Worm (Caenorhabditis elegans) whole organism, L1 larva: ENCODE data around the gene C24B9.3.

ENCODE experiments used
- C16A3.4 ChIP-seq: fragments of 150-350 bp; optimal IDR thresholded peaks from 2 replicates; lab custom pipeline; 2014; ENCODE audit warnings: missing biosample characterization, missing genetic modification characterization
- aha-1 ChIP-seq: fragments of 150-350 bp; optimal IDR thresholded peaks from 2 replicates; lab custom pipeline; 2014; ENCODE audit warnings: missing biosample characterization, missing genetic modification characterization
- alr-1 ChIP-seq: fragments of 200-800 bp; sonication (Bioruptor generic); optimal IDR thresholded peaks from 2 replicates; lab custom pipeline; 2018; ENCODE audit warnings: borderline replicate concordance, mild to moderate bottlenecking, missing genetic modification characterization, missing compliant biosample characterization
- ama-1 ChIP-seq: fragments of 150-350 bp; optimal IDR thresholded peaks from 2 replicates; lab custom pipeline; 2014
- ceh-63 ChIP-seq: fragments of 200-800 bp; sonication (Bioruptor generic); optimal IDR thresholded peaks from 2 replicates; lab custom pipeline; 2018; ENCODE audit warnings: mild to moderate bottlenecking, missing genetic modification characterization, missing compliant biosample characterization
- ceh-82 ChIP-seq, 3 experiments: fragments of 150-350 bp in 1 of 3; sonication (generic microtip) in 2 of 3; optimal IDR thresholded peaks; 2 replicates each; lab custom pipeline; 2014 to 2017; ENCODE audit warnings: missing biosample characterization in 3 of 3, missing genetic modification characterization in 3 of 3
- ces-1 ChIP-seq: fragments of 150-350 bp; optimal IDR thresholded peaks from 2 replicates; lab custom pipeline; 2014; ENCODE audit warnings: missing biosample characterization, missing genetic modification reagents, missing genetic modification characterization
- dpl-1 ChIP-seq, 3 experiments: fragments of 150-350 bp in 2 of 3; sonication (generic microtip) in 1 of 3; optimal IDR thresholded peaks; 2 replicates each; lab custom pipeline; 2014 to 2017; ENCODE audit warnings: missing biosample characterization in 3 of 3, missing genetic modification characterization in 3 of 3, missing genetic modification reagents in 3 of 3
- efl-1 ChIP-seq, 4 experiments: fragments of 150-350 bp; optimal IDR thresholded peaks in 3 of 4; peaks in 1 of 4; 1 replicate in 1 of 4; 2 replicates in 3 of 4; lab custom pipeline; 2014; ENCODE audit warnings: missing biosample characterization in 2 of 4, missing genetic modification characterization in 2 of 4, missing genetic modification reagents in 2 of 4
- efl-3 ChIP-seq: fragments of 200-800 bp; sonication (Bioruptor generic); optimal IDR thresholded peaks from 2 replicates; lab custom pipeline; 2018; ENCODE audit warnings: mild to moderate bottlenecking, missing genetic modification characterization, missing compliant biosample characterization
- elt-2 ChIP-seq: sonication (generic microtip); optimal IDR thresholded peaks from 2 replicates; lab custom pipeline; 2016; ENCODE audit warnings: missing genetic modification characterization, mild to moderate bottlenecking, inconsistent platforms, missing compliant biosample characterization, missing genetic modification reagents
- elt-3 ChIP-seq, 6 experiments: fragments of 150-350 bp in 1 of 6; sonication (generic microtip); optimal IDR thresholded peaks; 2 replicates each; lab custom pipeline; 2017 to 2018; ENCODE audit warnings: missing biosample characterization in 6 of 6, missing genetic modification characterization in 6 of 6, inconsistent platforms in 1 of 6
- fkh-8 ChIP-seq: sonication (generic microtip); optimal IDR thresholded peaks from 2 replicates; lab custom pipeline; 2016; ENCODE audit warnings: mild to moderate bottlenecking, missing genetic modification characterization, missing compliant biosample characterization
- fos-1 ChIP-seq: fragments of 150-350 bp; optimal IDR thresholded peaks from 2 replicates; lab custom pipeline; 2014; ENCODE audit warnings: missing biosample characterization, missing genetic modification characterization
- hlh-17 ChIP-seq: fragments of 200-800 bp; sonication (Bioruptor generic); optimal IDR thresholded peaks from 2 replicates; lab custom pipeline; 2018; ENCODE audit warnings: missing genetic modification characterization, mild to moderate bottlenecking, missing compliant biosample characterization, moderate library complexity, borderline replicate concordance
- isw-1 ChIP-seq: fragments of 200-800 bp; sonication (Bioruptor generic); IDR thresholded peaks from 2 replicates; pipeline ENCODE4 v1.3.6; 2022; ENCODE audit warnings: missing genetic modification characterization, missing compliant biosample characterization
- lin-13 ChIP-seq: fragments of 150-350 bp; optimal IDR thresholded peaks from 2 replicates; lab custom pipeline; 2014; ENCODE audit warnings: missing biosample characterization, missing genetic modification reagents, missing genetic modification characterization
- lin-14 ChIP-seq: fragments of 200-800 bp; sonication (Bioruptor generic); optimal IDR thresholded peaks from 2 replicates; lab custom pipeline; 2018; ENCODE audit warnings: mild to moderate bottlenecking, missing genetic modification characterization, moderate library complexity, missing compliant biosample characterization
- lir-3 ChIP-seq: sonication (generic microtip); optimal IDR thresholded peaks from 2 replicates; lab custom pipeline; 2016; ENCODE audit warnings: mild to moderate bottlenecking, missing genetic modification characterization, moderate library complexity, missing compliant biosample characterization; ENCODE audit not compliant: poor library complexity
- lsy-2 ChIP-seq, 2 experiments: fragments of 150-350 bp; optimal IDR thresholded peaks; 2 replicates each; lab custom pipeline; 2014; ENCODE audit warnings: missing biosample characterization in 2 of 2, missing genetic modification characterization in 2 of 2
- mef-2 ChIP-seq: fragments of 150-350 bp; optimal IDR thresholded peaks from 2 replicates; lab custom pipeline; 2014; ENCODE audit warnings: missing biosample characterization, missing genetic modification characterization
- mep-1 ChIP-seq: fragments of 150-350 bp; optimal IDR thresholded peaks from 2 replicates; lab custom pipeline; 2014; ENCODE audit warnings: missing biosample characterization, missing genetic modification characterization
- nhr-12 ChIP-seq: sonication (generic microtip); optimal IDR thresholded peaks from 2 replicates; lab custom pipeline; 2017; ENCODE audit warnings: missing biosample characterization, missing genetic modification characterization
- nhr-19 ChIP-seq: fragments of 200-800 bp; sonication (Bioruptor generic); conservative IDR thresholded peaks from 2 replicates; pipeline ENCODE4 v1.3.6; 2022; ENCODE audit warnings: missing genetic modification characterization, missing compliant biosample characterization
- nhr-76 ChIP-seq: sonication (generic microtip); optimal IDR thresholded peaks from 2 replicates; lab custom pipeline; 2017; ENCODE audit warnings: missing biosample characterization, missing genetic modification characterization
- nhr-84 ChIP-seq: sonication (generic microtip); optimal IDR thresholded peaks from 2 replicates; lab custom pipeline; 2017; ENCODE audit warnings: missing biosample characterization, missing genetic modification characterization
- nhr-85 ChIP-seq: sonication (generic microtip); peaks from one replicate; lab custom pipeline; 2016; ENCODE audit warnings: missing genetic modification characterization, inconsistent platforms, missing compliant biosample characterization
- nhr-90 ChIP-seq: sonication (generic microtip); optimal IDR thresholded peaks from 2 replicates; lab custom pipeline; 2016; ENCODE audit warnings: mild to moderate bottlenecking, missing genetic modification characterization, missing compliant biosample characterization; ENCODE audit not compliant: poor library complexity
- pag-3 ChIP-seq: sonication (generic microtip); optimal IDR thresholded peaks from 2 replicates; lab custom pipeline; 2017; ENCODE audit warnings: missing genetic modification characterization, mild to moderate bottlenecking, missing compliant biosample characterization, antibody characterized with exemption, borderline replicate concordance; ENCODE audit not compliant: insufficient read depth
- pax-3 ChIP-seq: fragments of 200-800 bp; sonication (Bioruptor generic); optimal IDR thresholded peaks from 2 replicates; lab custom pipeline; 2018; ENCODE audit warnings: mild to moderate bottlenecking, missing genetic modification characterization, moderate library complexity, missing compliant biosample characterization
- rnt-1 ChIP-seq: sonication (generic microtip); optimal IDR thresholded peaks from 2 replicates; lab custom pipeline; 2016; ENCODE audit warnings: mild to moderate bottlenecking, missing genetic modification characterization, moderate library complexity, missing compliant biosample characterization
- snu-23 ChIP-seq: sonication (generic microtip); optimal IDR thresholded peaks from 2 replicates; lab custom pipeline; 2016; ENCODE audit warnings: missing genetic modification characterization, missing compliant biosample characterization
- sox-4 ChIP-seq: sonication (generic microtip); optimal IDR thresholded peaks from 2 replicates; lab custom pipeline; 2016; ENCODE audit warnings: missing genetic modification characterization, missing compliant biosample characterization
- sup-37 ChIP-seq: fragments of 200-800 bp; sonication (Bioruptor generic); optimal IDR thresholded peaks from 2 replicates; lab custom pipeline; 2018; ENCODE audit warnings: mild to moderate bottlenecking, missing genetic modification characterization, missing compliant biosample characterization
- swsn-7 ChIP-seq: sonication (generic microtip); optimal IDR thresholded peaks from 2 replicates; lab custom pipeline; 2016; ENCODE audit warnings: missing genetic modification characterization, missing compliant biosample characterization
- tbx-2 ChIP-seq: sonication (generic microtip); optimal IDR thresholded peaks from 2 replicates; lab custom pipeline; 2016; ENCODE audit warnings: missing genetic modification characterization, missing compliant biosample characterization
- unc-130 ChIP-seq: fragments of 150-350 bp; optimal IDR thresholded peaks from 2 replicates; lab custom pipeline; 2017; ENCODE audit warnings: missing biosample characterization, missing genetic modification characterization, inconsistent platforms
- unc-98 ChIP-seq: fragments of 200-800 bp; sonication (Bioruptor generic); IDR thresholded peaks from 2 replicates; pipeline ENCODE4 v1.3.6; 2022; ENCODE audit warnings: missing genetic modification characterization, missing compliant biosample characterization
- vab-15 ChIP-seq: sonication (generic microtip); optimal IDR thresholded peaks from 2 replicates; lab custom pipeline; 2017; ENCODE audit warnings: missing genotype, mild to moderate bottlenecking, missing genetic modification characterization, missing compliant biosample characterization
- zag-1 ChIP-seq: fragments of 150-350 bp; optimal IDR thresholded peaks from 2 replicates; lab custom pipeline; 2014; ENCODE audit warnings: missing biosample characterization, missing genetic modification characterization
- zip-4 ChIP-seq: fragments of 200-800 bp; sonication (Bioruptor generic); optimal IDR thresholded peaks from 2 replicates; lab custom pipeline; 2018; ENCODE audit warnings: mild to moderate bottlenecking, missing genetic modification characterization, moderate library complexity, missing compliant biosample characterization
- ztf-4 ChIP-seq: fragments of 150-350 bp; optimal IDR thresholded peaks from 2 replicates; lab custom pipeline; 2014; ENCODE audit warnings: missing biosample characterization, missing genetic modification characterization

The C24B9.3 gene

ce11 chrV:2730784-2731480 lies 19.5 kb upstream of the C24B9.3 start, which contains the start of gene dod-3:
TSS of gene dod-3 (minus strand) at chrV:2731098.
- TF ChIP-seq ceh-82 (tag; optimal IDR thresholded peaks at IDR 0.05; lab: Kevin White, UChicago): no peak
- peak; percentile 98 for TF ChIP-seq elt-2
- peak; percentile 8 for TF ChIP-seq ama-1 (lab: Kevin White, UChicago)
- TF ChIP-seq nhr-90 (tag; lab: Kevin White, UChicago): peak; percentile 43

DNA sequence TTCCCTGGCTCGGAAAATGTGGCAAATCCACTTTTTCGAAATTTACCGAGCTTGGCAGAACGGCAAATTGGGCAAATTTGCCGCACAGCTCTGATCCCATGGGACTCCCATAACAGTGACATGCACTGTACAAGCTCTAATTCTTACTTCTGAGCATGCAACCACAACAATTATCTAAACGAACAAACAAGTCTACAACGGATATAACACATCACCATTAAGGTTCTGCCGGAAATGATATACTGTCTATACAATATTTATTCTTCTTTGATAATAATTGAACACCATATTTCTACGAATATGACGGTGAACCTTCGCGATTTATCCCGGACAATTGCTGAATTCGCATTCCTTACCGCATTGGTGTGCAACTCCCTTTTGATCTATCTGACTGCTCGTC lies 16.8 kb upstream of the C24B9.3 start, which contains the start of gene str-33:
str-33 (plus strand) TSS at position 301 of the 400 bp plus-strand sequence.
- TF ChIP-seq lin-14 (GFP tag; lab: Kevin White, UChicago) (no peak), pax-3 (no peak), efl-1 (optimal IDR thresholded peaks at IDR 0.05; lab: Kevin White, UChicago) (no peak), efl-1 (GFP tag; optimal IDR thresholded peaks at IDR 0.05 in 1 of 2; lab: Kevin White, UChicago) (no peak), mep-1 (tag; lab: Kevin White, UChicago) (no peak), lin-13 (GFP tag; lab: Kevin White, UChicago) (no peak), swsn-7 (tag; lab: Kevin White, UChicago) (no peak), nhr-76 (no peak), efl-3 (GFP tag; lab: Kevin White, UChicago) (no peak), ces-1 (GFP tag; lab: Kevin White, UChicago) (no peak), nhr-12 (tag; lab: Kevin White, UChicago) (no peak), ceh-63 (GFP tag; lab: Kevin White, UChicago) (no peak), zag-1 (no peak), nhr-84 (tag; lab: Kevin White, UChicago) (no peak)
- TF ChIP-seq, all 84 proteins: peak for 0

DNA sequence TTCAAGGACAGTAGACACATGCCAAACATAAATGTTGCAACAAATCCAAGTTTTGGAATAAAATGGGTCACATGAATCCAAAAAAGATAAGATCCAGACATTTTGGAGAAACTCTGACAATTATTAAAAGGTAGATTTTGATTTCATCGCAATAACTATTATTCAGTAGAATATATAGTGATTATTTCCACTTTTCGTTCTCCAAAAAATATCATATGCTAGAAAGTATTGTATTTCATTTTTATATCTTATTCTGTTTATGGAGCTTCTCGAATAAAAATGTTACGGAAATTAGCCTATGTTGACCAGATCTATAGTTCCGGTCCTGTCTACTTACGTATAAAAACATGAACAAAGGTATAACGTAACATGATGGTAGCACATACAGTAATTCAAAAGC lies 15.7 kb upstream of the C24B9.3 start, which contains the start of gene str-13:
str-13 (minus strand) TSS at position 101 of the 400 bp plus-strand sequence.
- TF ChIP-seq rnt-1 (no peak), nhr-85 (tag; lab: Kevin White, UChicago) (peak; percentile 39), sup-37 (GFP tag; lab: Kevin White, UChicago) (no peak), tbx-2 (tag; lab: Kevin White, UChicago) (no peak), unc-130 (tag; lab: Kevin White, UChicago) (no peak), isw-1 (no peak), hlh-17 (GFP tag; lab: Kevin White, UChicago) (no peak), mef-2 (tag; lab: Kevin White, UChicago) (no peak), sox-4 (tag; lab: Kevin White, UChicago) (no peak)

DNA sequence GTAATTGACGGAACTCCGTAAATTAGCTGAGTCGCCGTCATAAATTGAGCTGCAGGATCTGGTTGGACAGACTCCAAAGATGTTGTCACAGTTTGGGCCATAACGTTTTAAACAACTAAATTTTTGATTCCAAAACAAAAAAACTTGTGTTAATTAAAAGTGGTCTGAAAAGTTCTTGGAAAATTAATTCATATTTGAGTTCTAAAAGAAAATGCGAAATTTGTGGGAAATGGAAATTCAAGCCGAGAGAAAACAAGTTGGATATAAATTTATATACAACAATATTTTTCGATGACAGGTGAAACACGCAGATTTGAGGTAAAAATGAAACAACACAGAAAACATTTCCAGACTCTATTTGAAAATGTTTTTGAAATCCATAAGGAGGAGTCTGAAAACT lies 13.8 kb upstream of the C24B9.3 start, which contains the start of gene srg-59:
srg-59 (minus strand) TSS at position 101 of the 400 bp plus-strand sequence.
- TF ChIP-seq pag-3 (tag; lab: Kevin White, UChicago) (no peak), ceh-63 (GFP tag; lab: Kevin White, UChicago) (no peak), snu-23 (GFP tag; lab: Kevin White, UChicago) (no peak), nhr-19 (GFP tag; lab: Robert Waterston, UW) (no peak), tbx-2 (tag; lab: Kevin White, UChicago) (no peak), vab-15 (no peak), aha-1 (no peak), lir-3 (no peak), dpl-1 (GFP tag; optimal IDR thresholded peaks at IDR 0.05; lab: Kevin White, UChicago) (no peak), ztf-4 (tag; lab: Kevin White, UChicago) (no peak), lsy-2 (tag; optimal IDR thresholded peaks at IDR 0.05; lab: Kevin White, UChicago) (no peak), C16A3.4 (tag; lab: Kevin White, UChicago) (no peak), alr-1 (tag; lab: Kevin White, UChicago) (no peak), unc-98 (GFP tag; lab: Robert Waterston, UW) (no peak), lin-14 (GFP tag; lab: Kevin White, UChicago) (no peak), fos-1 (no peak), elt-3 (tag; optimal IDR thresholded peaks at IDR 0.05; lab: Kevin White, UChicago) (no peak), zip-4 (GFP tag; lab: Kevin White, UChicago) (no peak), fkh-8 (tag; lab: Kevin White, UChicago) (no peak), nhr-90 (tag; lab: Kevin White, UChicago) (no peak)
